Worm (Caenorhabditis elegans) whole organism, L4 larva: Measurements from ENCODE around the gene nhr-10.

Experiments
- ces-1 ChIP-seq: fragments of 150-350 bp; sonication (generic microtip); optimal IDR thresholded peaks from 4 replicates; lab custom pipeline; 2014; ENCODE audit warnings: missing biosample characterization, missing genetic modification reagents, missing genetic modification characterization
- lin-15B ChIP-seq: fragments of 150-350 bp; sonication (generic microtip); optimal IDR thresholded peaks from 3 replicates; lab custom pipeline; 2014; ENCODE audit warnings: missing biosample characterization, missing genetic modification characterization
- lsy-2 ChIP-seq, 2 experiments: fragments of 150-350 bp in 1 of 2; sonication (generic microtip) in 1 of 2; optimal IDR thresholded peaks; 2 replicates each; lab custom pipeline; 2014 to 2017; ENCODE audit warnings: missing biosample characterization in 2 of 2, missing genetic modification characterization in 2 of 2
- nhr-11 ChIP-seq: fragments of 150-350 bp; optimal IDR thresholded peaks from 2 replicates; lab custom pipeline; 2014; ENCODE audit warnings: missing biosample characterization, missing genetic modification characterization
- nhr-28 ChIP-seq: fragments of 150-350 bp; optimal IDR thresholded peaks from 2 replicates; lab custom pipeline; 2014; ENCODE audit warnings: missing biosample characterization, missing genetic modification characterization
- pqm-1 ChIP-seq: sonication (generic microtip); optimal IDR thresholded peaks from 2 replicates; lab custom pipeline; 2017; ENCODE audit warnings: missing biosample characterization, missing genetic modification characterization
- set-16 ChIP-seq: fragments of 200-800 bp; sonication (Bioruptor generic); IDR thresholded peaks from 2 replicates; pipeline ENCODE4 v1.3.6; 2022; ENCODE audit warnings: missing genetic modification reagents, missing genetic modification characterization, missing compliant biosample characterization
- unc-39 ChIP-seq: sonication (generic microtip); optimal IDR thresholded peaks from 2 replicates; lab custom pipeline; 2017; ENCODE audit warnings: missing biosample characterization, missing genetic modification characterization

DNA sequence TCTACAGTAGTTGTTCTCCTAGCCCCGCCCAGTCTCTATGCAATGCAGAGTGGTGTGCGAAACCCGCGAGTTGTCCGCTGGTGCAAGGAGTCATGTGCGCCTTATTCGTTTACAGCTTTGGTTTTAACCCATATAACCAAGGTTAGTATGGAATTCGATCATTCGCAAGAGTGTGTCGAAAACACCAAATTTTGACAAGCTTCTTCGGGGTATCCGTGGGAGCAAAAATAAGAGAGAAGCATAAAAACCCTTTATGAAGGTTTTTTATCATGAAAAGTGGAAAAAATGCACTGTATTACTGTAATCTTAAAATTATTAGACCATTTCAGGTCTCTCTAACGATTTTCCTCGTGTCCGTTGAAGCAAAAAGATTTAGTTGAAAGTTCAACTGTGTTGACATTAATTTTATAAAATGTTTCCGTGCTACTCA lies 26.9 kb upstream of the nhr-10 start:
- no peak for TF ChIP-seq lin-15B (tag; lab: Kevin White, UChicago)
- TF ChIP-seq unc-39 (tag; lab: Kevin White, UChicago) = no peak
- TF ChIP-seq pqm-1 = no peak
- no peak for TF ChIP-seq nhr-28 (tag; lab: Kevin White, UChicago)
- peak in 1 of 2 experiments; percentile 56 for TF ChIP-seq lsy-2 (tag; optimal IDR thresholded peaks at IDR 0.05; lab: Kevin White, UChicago)
- TF ChIP-seq nhr-11 (tag; lab: Kevin White, UChicago) = no peak
- no peak for TF ChIP-seq set-16 (GFP tag; lab: Robert Waterston, UW)
- no peak for TF ChIP-seq ces-1
